Worm (Caenorhabditis elegans): ENCODE measurements around the gene F54D5.9.

ce11 chrII:11514775-11515174 is 29.9 kb downstream of the F54D5.9 start, which contains the start of gene srh-44:
- TF ChIP-seq bed-2 (GFP tag; IDR thresholded peaks at IDR 0.05): no peak
- TF ChIP-seq gei-17 (GFP tag; optimal IDR thresholded peaks at IDR 0.05): no peak
- TF ChIP-seq atf-7 (tag; optimal IDR thresholded peaks at IDR 0.05): no peak
- TF ChIP-seq ztf-25 (GFP tag; IDR thresholded peaks at IDR 0.05): no peak
- TF ChIP-seq nhr-80 (tag; optimal IDR thresholded peaks at IDR 0.05): no peak
- no peak for TF ChIP-seq mel-28 (tag; optimal IDR thresholded peaks at IDR 0.05; ENCODE audit: borderline replicate concordance)
- TF ChIP-seq him-1 (tag; optimal IDR thresholded peaks at IDR 0.05): no peak
- TF ChIP-seq tlf-1 (GFP tag; optimal IDR thresholded peaks at IDR 0.05): no peak
